Fruit fly (Drosophila melanogaster): ENCODE data around the gene CG4884.

dm6 chr3R:27988647-27989430 lies 29.8 kb upstream of the CG4884 start:
- peak; percentile 27 for TF ChIP-seq CG1620 (GFP tag; optimal IDR thresholded peaks at IDR 0.05)
- peak; percentile 3 for TF ChIP-seq CG7101 (tag; optimal IDR thresholded peaks at IDR 0.05)
- TF ChIP-seq Clk (GFP tag; optimal IDR thresholded peaks at IDR 0.05) = no peak
- TF ChIP-seq kay (GFP tag; ENCODE audit: borderline replicate concordance) = peak; percentile 68
- peak; percentile 44 for TF ChIP-seq bab1 (GFP tag; optimal IDR thresholded peaks at IDR 0.05)
- no peak for TF ChIP-seq cnc (optimal IDR thresholded peaks at IDR 0.05)
- peak; percentile 47 for TF ChIP-seq toe (GFP tag; optimal IDR thresholded peaks at IDR 0.05)

Measured in whole organism, adult.